Worm (Caenorhabditis elegans): ENCODE data around the gene epic-2.

epic-2 gene

ce11 chrIV:1708426-1708826 lies 12.2 kb upstream of the epic-2 start:
- TF ChIP-seq daf-16 (GFP tag; optimal IDR thresholded peaks at IDR 0.05) (no peak), daf-16 (tag; optimal IDR thresholded peaks at IDR 0.05) (peak; percentile 30), dve-1 (tag; optimal IDR thresholded peaks at IDR 0.05; ENCODE audit: insufficient read depth) (peak; percentile 44), nhr-25 (tag; optimal IDR thresholded peaks at IDR 0.05; ENCODE audit: borderline replicate concordance, insufficient read depth) (peak; percentile 5), duxl-1 (tag; optimal IDR thresholded peaks at IDR 0.05; ENCODE audit: poor library complexity) (peak; percentile 20), ZK546.5 (tag; optimal IDR thresholded peaks at IDR 0.05) (peak in 1 of 2 experiments; percentile 46), lin-13 (GFP tag; optimal IDR thresholded peaks at IDR 0.05) (peak; percentile 35), F49E8.2 (tag; optimal IDR thresholded peaks at IDR 0.05; ENCODE audit: borderline replicate concordance) (peak; percentile 52), snpc-1.2 (GFP tag; IDR thresholded peaks at IDR 0.05) (peak; percentile 56; the same call in 1 of the 2 replicates), mep-1 (tag; optimal IDR thresholded peaks at IDR 0.05) (no peak), arid-1 (GFP tag; conservative IDR thresholded peaks at IDR 0.05) (0 out of 2 replicates have a peak, but pooled peaks have one; percentile 5), lin-38 (GFP tag; IDR thresholded peaks at IDR 0.05) (peak; percentile 67), tag-97 (GFP tag; IDR thresholded peaks at IDR 0.05) (no peak), nhr-11 (tag; optimal IDR thresholded peaks at IDR 0.05) (no peak), nhr-111 (GFP tag; optimal IDR thresholded peaks at IDR 0.05) (no peak), Y48G9A.11 (GFP tag; IDR thresholded peaks at IDR 0.05) (0 out of 2 replicates have a peak, but pooled peaks have one; percentile 37), unc-62 (GFP tag; optimal IDR thresholded peaks at IDR 0.05 in 1 of 2) (peak in 1 of 2 experiments; percentile 68), unc-62 (tag; optimal IDR thresholded peaks at IDR 0.05) (no peak), T26A8.4 (GFP tag; IDR thresholded peaks at IDR 0.05) (peak; percentile 46), lin-39 (tag; optimal IDR thresholded peaks at IDR 0.05) (no peak), nhr-76 (tag; optimal IDR thresholded peaks at IDR 0.05) (no peak), aha-1 (tag) (no peak), mes-2 (tag; optimal IDR thresholded peaks at IDR 0.05; ENCODE audit: poor library complexity, severe bottlenecking) (peak; percentile 20), nhr-48 (tag; optimal IDR thresholded peaks at IDR 0.05) (peak; percentile 5), fos-1 (tag; optimal IDR thresholded peaks at IDR 0.05) (no peak), dmd-8 (GFP tag; IDR thresholded peaks at IDR 0.05) (0 out of 2 replicates have a peak, but pooled peaks have one; percentile 53), dmd-6 (GFP tag; IDR thresholded peaks at IDR 0.05) (no peak), pha-4 (GFP tag; IDR thresholded peaks at IDR 0.05) (peak; percentile 65; the same call in 1 of the 2 replicates), pha-4 (tag; optimal IDR thresholded peaks at IDR 0.05) (no peak), ama-1 (optimal IDR thresholded peaks at IDR 0.05) (peak; percentile 67)

DNA sequence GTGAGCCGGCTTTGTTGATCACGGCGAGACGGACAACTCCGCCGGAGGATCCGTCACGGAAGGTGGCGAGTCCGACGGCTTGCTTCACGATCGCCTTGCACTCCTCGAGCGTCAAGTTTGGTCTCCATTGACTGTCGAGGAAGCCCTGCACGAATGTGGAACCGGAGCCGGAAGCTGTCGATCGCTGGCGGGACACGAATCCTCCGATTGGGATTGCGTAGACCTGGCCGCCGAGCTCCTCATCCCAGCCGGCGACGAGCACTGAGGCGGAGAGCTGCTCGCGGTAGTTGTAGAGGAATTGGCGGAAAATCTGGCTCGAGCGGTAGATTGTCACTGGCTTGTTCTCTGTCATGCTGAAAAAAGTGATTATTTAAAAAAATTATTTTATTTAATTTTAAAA lies 11.6 kb upstream of the epic-2 start:
- TF ChIP-seq dmd-8 (GFP tag; IDR thresholded peaks at IDR 0.05) = 0 out of 2 replicates have a peak, but pooled peaks have one; percentile 42
- no peak for TF ChIP-seq ZK337.2 (GFP tag; IDR thresholded peaks at IDR 0.05)
- TF ChIP-seq egl-43 (GFP tag; IDR thresholded peaks at IDR 0.05) = 0 out of 2 replicates have a peak, but pooled peaks have one; percentile 6
- TF ChIP-seq zag-1 (tag; optimal IDR thresholded peaks at IDR 0.05) = no peak
- TF ChIP-seq php-3 (GFP tag; IDR thresholded peaks at IDR 0.05) = no peak
- TF ChIP-seq ceh-62 (tag; optimal IDR thresholded peaks at IDR 0.05) = no peak
- TF ChIP-seq set-16 (GFP tag; IDR thresholded peaks at IDR 0.05) = peak; percentile 96

- no peak for TF ChIP-seq ceh-62 (tag; optimal IDR thresholded peaks at IDR 0.05)
- no peak for TF ChIP-seq madf-9 (GFP tag; conservative IDR thresholded peaks at IDR 0.05)
- no peak for TF ChIP-seq nhr-10 (tag; optimal IDR thresholded peaks at IDR 0.05)
- no peak for TF ChIP-seq dmd-8 (GFP tag; IDR thresholded peaks at IDR 0.05)
- TF ChIP-seq spr-3 (GFP tag; optimal IDR thresholded peaks at IDR 0.05) = no peak
- TF ChIP-seq attf-4 (tag; optimal IDR thresholded peaks at IDR 0.05) = no peak
- TF ChIP-seq unc-39 (tag; optimal IDR thresholded peaks at IDR 0.05) = no peak
- TF ChIP-seq nhr-41 (GFP tag; IDR thresholded peaks at IDR 0.05) = no peak
- peak; percentile 93 for TF ChIP-seq dpl-1 (GFP tag; optimal IDR thresholded peaks at IDR 0.05)
- TF ChIP-seq cey-2 (tag; optimal IDR thresholded peaks at IDR 0.05; ENCODE audit: borderline replicate concordance, insufficient read depth) = no peak
- TF ChIP-seq Y75B8A.6 (GFP tag; IDR thresholded peaks at IDR 0.05) = no peak
- TF ChIP-seq nhr-77 (tag; optimal IDR thresholded peaks at IDR 0.05) = peak; percentile 14
- peak; percentile 79 for TF ChIP-seq hlh-11 (tag; optimal IDR thresholded peaks at IDR 0.05)
- TF ChIP-seq spr-1 (tag; optimal IDR thresholded peaks at IDR 0.05) = no peak
- TF ChIP-seq zip-2 (tag; optimal IDR thresholded peaks at IDR 0.05) = no peak
- TF ChIP-seq T26A8.4 (GFP tag; IDR thresholded peaks at IDR 0.05) = peak; percentile 76
- TF ChIP-seq duxl-1 (tag; optimal IDR thresholded peaks at IDR 0.05; ENCODE audit: poor library complexity) = peak; percentile 6
- no peak for TF ChIP-seq php-3 (GFP tag; IDR thresholded peaks at IDR 0.05)
- peak; percentile 88 for TF ChIP-seq dve-1 (tag; optimal IDR thresholded peaks at IDR 0.05; ENCODE audit: insufficient read depth)
These were observed 10.8 kb upstream of the epic-2 start, which contains the start of the genes pbs-1 and K08D12.3 for ce11 chrIV:1709695-1710315. TSS of gene pbs-1 (minus strand) at chrIV:1709745. TSS of gene K08D12.3 (plus strand) at chrIV:1710265.

Measured in whole organism, L4 larva.